Worm (Caenorhabditis elegans): Measurements from ENCODE around the gene Y70C5A.3.

- no peak for TF ChIP-seq cog-1 (tag; optimal IDR thresholded peaks at IDR 0.05)
- TF ChIP-seq klf-2 (GFP tag; conservative IDR thresholded peaks at IDR 0.05): no peak
- TF ChIP-seq tab-1 (GFP tag; IDR thresholded peaks at IDR 0.05): no peak
- no peak for TF ChIP-seq flt-1 (GFP tag; IDR thresholded peaks at IDR 0.05)
- TF ChIP-seq ref-1 (GFP tag; conservative IDR thresholded peaks at IDR 0.05): no peak
- no peak for TF ChIP-seq ztf-29 (GFP tag; IDR thresholded peaks at IDR 0.05)
- no peak for TF ChIP-seq T22C8.4 (GFP tag; IDR thresholded peaks at IDR 0.05)
Measured at ce11 chrV:16610791-16611385, 9.8 kb downstream of the Y70C5A.3 start, which contains the start of gene srw-54.

All from whole organism, midembryonic.